Worm (Caenorhabditis elegans) whole organism, L2 larva: ENCODE measurements around the gene msp-64.

Experiments used
- alr-1 ChIP-seq: fragments of 150-350 bp; optimal IDR thresholded peaks from 2 replicates; lab custom pipeline; 2014; ENCODE audit warnings: missing biosample characterization, missing genetic modification characterization
- aly-2 ChIP-seq: fragments of 150-350 bp; optimal IDR thresholded peaks from 2 replicates; lab custom pipeline; 2014; ENCODE audit warnings: missing biosample characterization, missing genetic modification characterization
- blmp-1 ChIP-seq: sonication (generic microtip); optimal IDR thresholded peaks from 2 replicates; lab custom pipeline; 2017; ENCODE audit warnings: missing genetic modification characterization, mild to moderate bottlenecking, missing compliant biosample characterization, antibody characterized with exemption, moderate library complexity; ENCODE audit not compliant: insufficient read depth
- elt-3 ChIP-seq: sonication (generic microtip); optimal IDR thresholded peaks from 2 replicates; lab custom pipeline; 2017; ENCODE audit warnings: missing biosample characterization, missing genetic modification characterization
- lin-13 ChIP-seq: fragments of 150-350 bp; optimal IDR thresholded peaks from 2 replicates; lab custom pipeline; 2014; ENCODE audit warnings: missing biosample characterization, missing genetic modification reagents, missing genetic modification characterization
- mab-5 ChIP-seq: fragments of 150-350 bp; optimal IDR thresholded peaks from 2 replicates; lab custom pipeline; 2014; ENCODE audit warnings: missing biosample characterization, missing genetic modification characterization
- mbf-1 ChIP-seq: sonication (generic microtip); optimal IDR thresholded peaks from 2 replicates; lab custom pipeline; 2017; ENCODE audit warnings: missing biosample characterization, missing genetic modification characterization
- nhr-11 ChIP-seq: fragments of 150-350 bp; optimal IDR thresholded peaks from 2 replicates; lab custom pipeline; 2014; ENCODE audit warnings: missing biosample characterization, missing genetic modification characterization
- nhr-23 ChIP-seq: fragments of 150-350 bp; optimal IDR thresholded peaks from 2 replicates; lab custom pipeline; 2014; ENCODE audit warnings: missing biosample characterization, missing genetic modification reagents, missing genetic modification characterization
- nhr-237 ChIP-seq: fragments of 150-350 bp; optimal IDR thresholded peaks from 2 replicates; lab custom pipeline; 2014; ENCODE audit warnings: missing biosample characterization, missing genetic modification characterization
- skn-1 ChIP-seq: sonication (generic microtip); optimal IDR thresholded peaks from 2 replicates; lab custom pipeline; 2017; ENCODE audit warnings: missing biosample characterization, missing genetic modification characterization
- snpc-4 ChIP-seq: fragments of 150-350 bp; optimal IDR thresholded peaks from 2 replicates; lab custom pipeline; 2014; ENCODE audit warnings: missing biosample characterization, missing genetic modification characterization
- unc-39 ChIP-seq: fragments of 150-350 bp; optimal IDR thresholded peaks from 2 replicates; lab custom pipeline; 2014; ENCODE audit warnings: missing biosample characterization, missing genetic modification characterization
- unc-62 ChIP-seq: fragments of 150-350 bp; optimal IDR thresholded peaks from 2 replicates; lab custom pipeline; 2014; ENCODE audit warnings: missing biosample characterization, missing genetic modification reagents, missing genetic modification characterization

- TF ChIP-seq blmp-1 (tag; lab: Kevin White, UChicago) (no peak), aly-2 (no peak), lin-13 (no peak), nhr-11 (tag; lab: Kevin White, UChicago) (no peak), unc-39 (tag; lab: Kevin White, UChicago) (no peak), mab-5 (no peak), unc-62 (GFP tag; lab: Kevin White, UChicago) (no peak), nhr-23 (tag; lab: Kevin White, UChicago) (no peak), skn-1 (tag; lab: Kevin White, UChicago) (no peak), elt-3 (tag; lab: Kevin White, UChicago) (no peak), nhr-237 (tag; lab: Kevin White, UChicago) (no peak), snpc-4 (tag; lab: Kevin White, UChicago) (no peak), mbf-1 (tag; lab: Kevin White, UChicago) (no peak), alr-1 (no peak)
These were observed 10.6 kb downstream of the msp-64 start, which contains the start of gene K05F1.8 for ce11 chrII:5799553-5799952.
